Fruit fly (Drosophila melanogaster): ENCODE measurements around the gene SmB.

SmB gene

DNA sequence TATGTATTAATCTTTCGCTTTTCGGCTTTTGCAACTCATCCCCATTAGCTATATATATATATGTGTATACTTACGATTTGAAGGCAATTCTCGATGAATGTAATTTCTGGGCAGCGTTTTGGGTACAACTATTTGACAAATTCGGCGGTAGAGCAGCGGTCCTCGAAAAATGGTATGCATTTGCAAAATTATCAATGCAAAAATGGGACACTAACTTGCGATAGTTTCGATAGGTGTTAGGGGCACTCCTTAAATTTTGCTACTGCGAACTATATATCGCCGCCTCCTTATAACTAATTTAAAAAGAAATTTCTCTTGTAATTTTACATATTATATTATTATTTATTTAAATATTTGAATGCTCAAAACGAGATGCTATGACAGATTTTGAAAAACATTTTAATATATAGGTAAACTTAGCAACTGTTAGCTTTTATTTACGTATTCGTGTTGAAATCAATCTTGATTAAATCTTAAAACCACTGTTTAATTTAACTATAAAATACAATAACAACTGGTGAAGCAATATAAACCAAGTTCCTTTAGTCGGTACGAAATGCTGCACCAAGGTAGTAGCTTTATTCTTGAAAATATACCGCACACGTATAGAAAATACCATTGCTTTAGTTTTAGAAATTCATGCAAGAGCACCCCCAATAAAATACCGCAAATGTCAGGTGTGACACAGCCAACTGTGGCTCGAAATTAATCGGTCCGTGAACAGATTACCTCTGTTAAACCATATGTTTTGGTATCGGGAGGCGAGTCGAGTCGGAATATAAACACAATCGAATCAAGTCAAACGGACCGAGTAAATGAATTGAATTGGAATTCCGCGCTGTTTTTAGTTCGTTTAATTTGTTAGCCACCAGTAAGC, 12.9 kb downstream of the SmB start, which contains the start of the genes CG5355 and Klp31E (continued):
- TF ChIP-seq al (GFP tag; IDR thresholded peaks at IDR 0.05) (0 out of 2 replicates have a peak, but pooled peaks have one; percentile 16), Max (GFP tag; optimal IDR thresholded peaks at IDR 0.05) (peak; percentile 28), disco-r (GFP tag; optimal IDR thresholded peaks at IDR 0.05) (peak; percentile 5), lbe (GFP tag; optimal IDR thresholded peaks at IDR 0.05) (no peak), CG11093 (GFP tag; IDR thresholded peaks at IDR 0.05) (no peak), ap (GFP tag; IDR thresholded peaks at IDR 0.05) (no peak), CG34224 (GFP tag; IDR thresholded peaks at IDR 0.05; ENCODE audit: partially characterized antibody) (peak; percentile 71), CG31388 (GFP tag; optimal IDR thresholded peaks at IDR 0.05) (peak; percentile 28), CG4617 (GFP tag; optimal IDR thresholded peaks at IDR 0.05; ENCODE audit: borderline replicate concordance) (peak; percentile 6), CG13775 (GFP tag; optimal IDR thresholded peaks at IDR 0.05) (peak; percentile 81), Doc3 (GFP tag; IDR thresholded peaks at IDR 0.05; ENCODE audit: partially characterized antibody) (peak; percentile 72), danr (GFP tag; IDR thresholded peaks at IDR 0.05) (no peak), Jarid2 (GFP tag; optimal IDR thresholded peaks at IDR 0.05) (no peak), toy (GFP tag; IDR thresholded peaks at IDR 0.05) (no peak), CG33557 (GFP tag; optimal IDR thresholded peaks at IDR 0.05) (peak; percentile 76), CG9437 (GFP tag; optimal IDR thresholded peaks at IDR 0.05) (peak; percentile 78), nerfin-2 (GFP tag; IDR thresholded peaks at IDR 0.05; ENCODE audit: partially characterized antibody) (no peak), peb (GFP tag; IDR thresholded peaks at IDR 0.05) (no peak), CG4854 (GFP tag; optimal IDR thresholded peaks at IDR 0.05) (peak; percentile 14), Mad (GFP tag; optimal IDR thresholded peaks at IDR 0.05) (peak; percentile 42), CrebB (tag; optimal IDR thresholded peaks at IDR 0.05) (no peak), Sox102F (GFP tag; optimal IDR thresholded peaks at IDR 0.05) (no peak), Lhr (GFP tag; optimal IDR thresholded peaks at IDR 0.05) (peak; percentile 19), Six4 (GFP tag; optimal IDR thresholded peaks at IDR 0.05) (peak; percentile 61), CG11085 (GFP tag; IDR thresholded peaks at IDR 0.05) (no peak), crol (GFP tag; IDR thresholded peaks at IDR 0.05) (no peak), CG6813 (GFP tag; optimal IDR thresholded peaks at IDR 0.05) (no peak), Camta (GFP tag; optimal IDR thresholded peaks at IDR 0.05) (no peak), CG7963 (GFP tag; IDR thresholded peaks at IDR 0.05; ENCODE audit: partially characterized antibody) (peak; percentile 49; the same call in 1 of the 3 replicates), run (tag; optimal IDR thresholded peaks at IDR 0.05) (no peak), PHDP (tag; optimal IDR thresholded peaks at IDR 0.05) (peak; percentile 56), crc (GFP tag; optimal IDR thresholded peaks at IDR 0.05) (no peak), tll (GFP tag; optimal IDR thresholded peaks at IDR 0.05) (no peak), CG2678 (tag; optimal IDR thresholded peaks at IDR 0.05) (no peak), CG14667 (GFP tag; IDR thresholded peaks at IDR 0.05) (peak; percentile 43; the same call in 1 of the 2 replicates), CG30431 (GFP tag; optimal IDR thresholded peaks at IDR 0.05) (peak; percentile 26), fru (optimal IDR thresholded peaks at IDR 0.05) (no peak), cg (GFP tag; optimal IDR thresholded peaks at IDR 0.05) (no peak), CG15696 (tag; optimal IDR thresholded peaks at IDR 0.05) (peak; percentile 70), Oli (tag; optimal IDR thresholded peaks at IDR 0.05) (peak; percentile 75), chinmo (GFP tag; IDR thresholded peaks at IDR 0.05; ENCODE audit: partially characterized antibody) (peak; percentile 70; the same call in 1 of the 4 replicates), CG1529 (GFP tag; optimal IDR thresholded peaks at IDR 0.05) (peak; percentile 1), CG18764 (GFP tag; optimal IDR thresholded peaks at IDR 0.05) (no peak), Lim3 (GFP tag; IDR thresholded peaks at IDR 0.05) (no peak), CG17912 (GFP tag; optimal IDR thresholded peaks at IDR 0.05) (no peak), Rx (GFP tag; IDR thresholded peaks at IDR 0.05) (no peak), p53 (GFP tag; optimal IDR thresholded peaks at IDR 0.05) (no peak), Elba2 (GFP tag; optimal IDR thresholded peaks at IDR 0.05) (no peak), bowl (GFP tag; IDR thresholded peaks at IDR 0.05) (no peak)
